Fruit fly (Drosophila melanogaster) whole organism, embryonic: ENCODE data around the gene Tango5.

ENCODE experiments used
- Antp ChIP-seq: fragments of 200-800 bp; sonication (Bioruptor generic); optimal IDR thresholded peaks from 3 replicates; lab custom pipeline; 2016; ENCODE audit warnings: missing biosample characterization, missing genetic modification characterization
- Bgb ChIP-seq: fragments of 200-800 bp; sonication (Bioruptor generic); IDR thresholded peaks from 2 replicates; pipeline ENCODE4 v1.3.6; 2022; ENCODE audit warnings: missing biosample characterization, missing genetic modification characterization; ENCODE audit not compliant: partially characterized antibody
- CG1024 ChIP-seq: fragments of 200-800 bp; sonication (Bioruptor generic); IDR thresholded peaks from 2 replicates; pipeline ENCODE4 v1.3.6; 2022; ENCODE audit warnings: missing biosample characterization, missing genetic modification characterization
- CG10959 ChIP-seq: fragments of 200-800 bp; sonication (Bioruptor generic); IDR thresholded peaks from 2 replicates; pipeline ENCODE4 v1.3.6; 2022; ENCODE audit warnings: missing biosample characterization, missing genetic modification characterization
- CG12155 ChIP-seq: fragments of 200-800 bp; sonication (Bioruptor generic); optimal IDR thresholded peaks from 3 replicates; lab custom pipeline; 2016; ENCODE audit warnings: missing biosample characterization, missing genetic modification characterization
- CG13894 ChIP-seq: fragments of 200-800 bp; sonication (Bioruptor generic); optimal IDR thresholded peaks from 3 replicates; lab custom pipeline; 2018; ENCODE audit warnings: missing biosample characterization, mild to moderate bottlenecking, missing genetic modification characterization, moderate library complexity
- CG15514 ChIP-seq: fragments of 200-800 bp; sonication (Bioruptor generic); optimal IDR thresholded peaks from 3 replicates; lab custom pipeline; 2017; ENCODE audit warnings: missing biosample characterization, missing genetic modification characterization, mild to moderate bottlenecking, moderate library complexity, missing genetic modification reagents
- CG17829 ChIP-seq: fragments of 200-800 bp; optimal IDR thresholded peaks from 2 replicates; lab custom pipeline; 2019; ENCODE audit warnings: missing biosample characterization, mild to moderate bottlenecking, missing genetic modification characterization, moderate library complexity
- CG18619 ChIP-seq: fragments of 200-800 bp; sonication (Bioruptor generic); optimal IDR thresholded peaks from 3 replicates; lab custom pipeline; 2017; ENCODE audit warnings: missing biosample characterization, mild to moderate bottlenecking, missing genetic modification characterization
- CG2889 ChIP-seq: fragments of 200-800 bp; sonication (Bioruptor generic); IDR thresholded peaks from 3 replicates; pipeline ENCODE4 v1.3.6; 2022; ENCODE audit warnings: missing biosample characterization, missing genetic modification characterization
- CG30403 ChIP-seq: fragments of 200-800 bp; sonication (Bioruptor generic); optimal IDR thresholded peaks from 3 replicates; lab custom pipeline; 2016; ENCODE audit warnings: missing biosample characterization, missing genetic modification characterization
- CG31388 ChIP-seq: fragments of 200-800 bp; sonication (Bioruptor generic); optimal IDR thresholded peaks from 2 replicates; lab custom pipeline; 2016; ENCODE audit warnings: missing biosample characterization, missing genetic modification characterization
- CG3407 ChIP-seq: fragments of 200-800 bp; sonication (Bioruptor generic); optimal IDR thresholded peaks from 2 replicates; lab custom pipeline; 2018; ENCODE audit warnings: missing biosample characterization, mild to moderate bottlenecking, missing genetic modification characterization
- CG34224 ChIP-seq: fragments of 200-800 bp; sonication (Bioruptor generic); IDR thresholded peaks from 3 replicates; pipeline ENCODE4 v1.3.6; 2022; ENCODE audit warnings: missing biosample characterization, missing genetic modification characterization; ENCODE audit not compliant: partially characterized antibody
- CG42726 ChIP-seq: fragments of 200-800 bp; sonication (Bioruptor generic); IDR thresholded peaks from 2 replicates; pipeline ENCODE4 v1.3.6; 2022; ENCODE audit warnings: missing biosample characterization, missing genetic modification characterization; ENCODE audit not compliant: partially characterized antibody
- CG4404 ChIP-seq: fragments of 200-800 bp; sonication (Bioruptor generic); IDR thresholded peaks from 2 replicates; pipeline ENCODE4 v1.3.6; 2022; ENCODE audit warnings: missing biosample characterization, missing genetic modification characterization
- CG7556 ChIP-seq: fragments of 200-800 bp; sonication (Bioruptor generic); optimal IDR thresholded peaks from 2 replicates; lab custom pipeline; 2017; ENCODE audit warnings: missing biosample characterization, mild to moderate bottlenecking, missing genetic modification characterization
- CG8924 ChIP-seq: fragments of 200-800 bp; optimal IDR thresholded peaks from 3 replicates; lab custom pipeline; 2019; ENCODE audit warnings: missing biosample characterization, mild to moderate bottlenecking, missing genetic modification characterization, moderate library complexity
- CG9215 ChIP-seq: fragments of 200-800 bp; sonication (Bioruptor generic); IDR thresholded peaks from 2 replicates; pipeline ENCODE4 v1.3.6; 2022; ENCODE audit warnings: missing biosample characterization, missing genetic modification characterization
- CTCF ChIP-seq: fragments of 200-800 bp; sonication (Bioruptor generic); optimal IDR thresholded peaks from 2 replicates; lab custom pipeline; 2017; ENCODE audit warnings: missing biosample characterization, mild to moderate bottlenecking, missing genetic modification characterization, moderate library complexity
- Eip74EF ChIP-seq, 2 experiments: fragments of 200-800 bp in 1 of 2; fragments of >200 bp in 1 of 2; sonication (Bioruptor generic) in 1 of 2; optimal IDR thresholded peaks; 2 replicates each; lab custom pipeline; 2017 to 2019; ENCODE audit warnings: missing biosample characterization in 2 of 2, missing genetic modification characterization in 2 of 2, mild to moderate bottlenecking in 1 of 2, moderate library complexity in 1 of 2
- H2.0 ChIP-seq: fragments of 200-800 bp; sonication (Bioruptor generic); IDR thresholded peaks from 2 replicates; pipeline ENCODE4 v1.3.6; 2022; ENCODE audit warnings: missing biosample characterization, missing genetic modification characterization
- Hand ChIP-seq: fragments of 200-800 bp; sonication (Bioruptor generic); optimal IDR thresholded peaks from 2 replicates; lab custom pipeline; 2017; ENCODE audit warnings: mild to moderate bottlenecking, missing biosample characterization, missing genetic modification reagents, missing genetic modification characterization
- Hmr ChIP-seq: fragments of 200-800 bp; sonication (Bioruptor generic); optimal IDR thresholded peaks from 3 replicates; lab custom pipeline; 2017; ENCODE audit warnings: mild to moderate bottlenecking, missing biosample characterization, missing genetic modification reagents, missing genetic modification characterization
- Hr3 ChIP-seq: fragments of 200-800 bp; sonication (Bioruptor generic); optimal IDR thresholded peaks from 3 replicates; lab custom pipeline; 2016; ENCODE audit warnings: missing biosample characterization, missing genetic modification characterization
- MBD-R2 ChIP-seq: fragments of 200-800 bp; sonication (Bioruptor generic); IDR thresholded peaks from 2 replicates; pipeline ENCODE4 v1.3.6; 2022; ENCODE audit warnings: missing biosample characterization, missing genetic modification characterization
- Myb ChIP-seq: fragments of 200-800 bp; sonication (Bioruptor generic); optimal IDR thresholded peaks from 2 replicates; lab custom pipeline; 2016; ENCODE audit warnings: missing biosample characterization, missing genetic modification characterization
- Rfx ChIP-seq: fragments of 200-800 bp; sonication (Bioruptor generic); IDR thresholded peaks from 2 replicates; pipeline ENCODE4 v1.3.6; 2022; ENCODE audit warnings: missing biosample characterization, missing genetic modification characterization
- Stat92E ChIP-seq, 3 experiments: fragments of >200 bp in 2 of 3; fragments of 200-800 bp in 1 of 3; sonication (Bioruptor generic) in 1 of 3; optimal IDR thresholded peaks; 2 replicates each; lab custom pipeline; 2017 to 2019; ENCODE audit warnings: missing biosample characterization in 3 of 3, missing genetic modification characterization in 3 of 3, mild to moderate bottlenecking in 1 of 3, moderate library complexity in 1 of 3
- bab2 ChIP-seq: fragments of 200-800 bp; sonication (Bioruptor generic); optimal IDR thresholded peaks from 2 replicates; lab custom pipeline; 2016; ENCODE audit warnings: missing biosample characterization, missing genetic modification characterization
- chinmo ChIP-seq: fragments of 200-800 bp; sonication (Bioruptor generic); IDR thresholded peaks from 4 replicates; pipeline ENCODE4 v1.3.6; 2022; ENCODE audit warnings: missing biosample characterization, missing genetic modification characterization; ENCODE audit not compliant: partially characterized antibody
- da ChIP-seq: fragments of 200-800 bp; sonication (Bioruptor generic); optimal IDR thresholded peaks from 2 replicates; lab custom pipeline; 2016; ENCODE audit warnings: missing biosample characterization, missing genetic modification characterization
- danr ChIP-seq: fragments of 200-800 bp; sonication (Bioruptor generic); IDR thresholded peaks from 2 replicates; pipeline ENCODE4 v1.3.6; 2022; ENCODE audit warnings: missing biosample characterization, missing genetic modification characterization
- disco-r ChIP-seq: fragments of 200-800 bp; sonication (Bioruptor generic); optimal IDR thresholded peaks from 2 replicates; lab custom pipeline; 2016; ENCODE audit warnings: missing biosample characterization, missing genetic modification characterization
- fd64A ChIP-seq: fragments of 200-800 bp; sonication (Bioruptor generic); optimal IDR thresholded peaks from 3 replicates; lab custom pipeline; 2018; ENCODE audit warnings: missing biosample characterization, mild to moderate bottlenecking, missing genetic modification characterization
- lola ChIP-seq, 3 experiments: fragments of >200 bp in 2 of 3; fragments of 200-800 bp in 1 of 3; sonication (Bioruptor generic) in 1 of 3; optimal IDR thresholded peaks; 2 replicates each; lab custom pipeline; 2017 to 2019; ENCODE audit warnings: missing biosample characterization in 3 of 3, missing genetic modification characterization in 3 of 3, mild to moderate bottlenecking in 1 of 3, moderate library complexity in 1 of 3
- nom ChIP-seq: fragments of 200-800 bp; sonication (Bioruptor generic); optimal IDR thresholded peaks from 2 replicates; lab custom pipeline; 2017; ENCODE audit warnings: missing biosample characterization, missing genetic modification characterization, mild to moderate bottlenecking, moderate library complexity, missing genetic modification reagents
- otp ChIP-seq: fragments of 200-800 bp; sonication (Bioruptor generic); IDR thresholded peaks from 3 replicates; pipeline ENCODE4, ENCODE4 v1.3.6; 2022; ENCODE audit warnings: missing biosample characterization, missing genetic modification characterization
- pan ChIP-seq, 4 experiments: fragments of >200 bp in 3 of 4; fragments of 200-800 bp in 1 of 4; sonication (Bioruptor generic) in 1 of 4; optimal IDR thresholded peaks in 3 of 4; IDR thresholded peaks in 1 of 4; 2 replicates each; pipeline versions ENCODE4 v1.3.6 to Lab custom; 2017 to 2022; ENCODE audit warnings: missing biosample characterization in 2 of 4, missing genetic modification characterization in 2 of 4, mixed read lengths in 1 of 4
- phol ChIP-seq: fragments of 200-800 bp; sonication (Bioruptor generic); optimal IDR thresholded peaks from 3 replicates; lab custom pipeline; 2018; ENCODE audit warnings: missing biosample characterization, mild to moderate bottlenecking, missing genetic modification characterization, moderate library complexity
- pzg ChIP-seq: fragments of 200-800 bp; sonication (Bioruptor generic); optimal IDR thresholded peaks from 3 replicates; lab custom pipeline; 2018; ENCODE audit warnings: missing biosample characterization, mild to moderate bottlenecking, missing genetic modification characterization, moderate library complexity
- sc ChIP-seq, 3 experiments: fragments of >200 bp in 2 of 3; fragments of 200-800 bp in 1 of 3; sonication (Bioruptor generic) in 1 of 3; optimal IDR thresholded peaks; 2 replicates in 2 of 3; 3 replicates in 1 of 3; lab custom pipeline; 2017; ENCODE audit warnings: mild to moderate bottlenecking in 1 of 3, missing biosample characterization in 1 of 3, missing genetic modification characterization in 1 of 3, missing genetic modification reagents in 1 of 3
- sob ChIP-seq: fragments of 200-800 bp; sonication (Bioruptor generic); IDR thresholded peaks from 2 replicates; pipeline ENCODE4 v1.3.6; 2022; ENCODE audit warnings: missing biosample characterization, missing genetic modification characterization
- tio ChIP-seq: fragments of 200-800 bp; sonication (Bioruptor generic); optimal IDR thresholded peaks from 2 replicates; lab custom pipeline; 2017; ENCODE audit warnings: missing biosample characterization, missing genetic modification characterization, inconsistent platforms
- vnd ChIP-seq: fragments of 200-800 bp; sonication (Bioruptor generic); IDR thresholded peaks from 3 replicates; pipeline ENCODE4 v1.3.6; 2022; ENCODE audit warnings: missing biosample characterization, missing genetic modification characterization; ENCODE audit not compliant: partially characterized antibody
- wdn ChIP-seq: fragments of 200-800 bp; sonication (Bioruptor generic); IDR thresholded peaks from 2 replicates; pipeline ENCODE4 v1.3.6; 2022; ENCODE audit warnings: missing biosample characterization, missing genetic modification characterization
- zf30C ChIP-seq: fragments of 200-800 bp; sonication (Bioruptor generic); optimal IDR thresholded peaks from 3 replicates; lab custom pipeline; 2018; ENCODE audit warnings: missing biosample characterization, mild to moderate bottlenecking, missing genetic modification characterization

Tango5 gene

DNA sequence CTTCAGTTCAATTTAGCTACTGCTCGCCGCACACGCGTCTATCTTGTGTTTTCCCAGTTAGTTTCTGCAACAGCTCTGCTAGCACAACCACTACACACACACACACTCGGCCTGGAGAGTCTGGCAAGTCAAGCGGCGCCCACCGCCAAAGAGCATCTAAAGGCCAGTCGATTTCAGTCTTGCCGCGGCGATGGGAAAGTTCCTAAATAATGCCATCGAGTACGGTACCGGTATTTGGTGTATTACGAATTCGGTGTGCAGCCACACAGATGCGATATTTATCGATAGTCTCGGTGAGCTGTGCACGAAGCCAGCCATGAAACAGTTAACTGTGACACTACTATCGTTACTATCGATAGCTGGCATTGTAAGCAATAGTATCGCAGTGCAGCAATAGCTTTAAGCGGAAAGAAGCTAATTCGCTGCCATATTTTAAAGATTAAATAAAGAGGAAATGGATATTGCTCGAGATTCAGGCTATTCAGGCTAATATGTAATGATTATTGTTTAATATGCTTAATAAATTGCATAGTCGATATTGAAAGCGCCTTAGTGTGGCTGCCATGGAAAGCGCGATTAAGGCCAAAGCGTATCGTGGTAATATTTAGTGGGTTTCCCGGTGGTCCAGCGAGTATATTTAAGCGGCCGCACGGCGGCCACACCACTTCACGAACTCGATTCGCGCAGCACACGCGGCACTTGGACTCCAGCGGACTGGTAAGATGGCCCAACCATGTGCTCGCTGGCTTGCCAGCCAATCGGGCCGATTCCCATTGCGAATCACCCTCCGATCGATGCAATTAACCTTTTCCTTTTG is 19.2 kb downstream of the Tango5 start, which contains the start of gene stx (continued):
- TF ChIP-seq disco-r (no peak), CG12155 (GFP tag; lab: Kevin White, UChicago) (peak; percentile 22), CG2889 (GFP tag; lab: Robert Waterston, UW) (no peak), CTCF (peak; percentile 5), Hand (no peak), sc (optimal IDR thresholded peaks at IDR 0.05; lab: Kevin White, UChicago) (no peak), sc (GFP tag; optimal IDR thresholded peaks at IDR 0.05; lab: Kevin White, UChicago) (no peak), CG18619 (GFP tag; lab: Kevin White, UChicago) (peak; percentile 24), CG17829 (tag; lab: Kevin White, UChicago) (peak; percentile 10), Hmr (GFP tag; lab: Kevin White, UChicago) (peak; percentile 46), CG13894 (peak; percentile 22), Rfx (GFP tag; lab: Robert Waterston, UW) (peak; percentile 59), pan (optimal IDR thresholded peaks at IDR 0.05; lab: Kevin White, UChicago) (no peak), pan (GFP tag; optimal IDR thresholded peaks at IDR 0.05 in 1 of 2, IDR thresholded peaks at IDR 0.05 in 1 of 2) (peak in 1 of 2 experiments; percentile 44), vnd (GFP tag; lab: Robert Waterston, UW) (peak; percentile 98), Bgb (GFP tag; lab: Robert Waterston, UW) (peak; percentile 97), CG3407 (GFP tag; lab: Kevin White, UChicago) (no peak), pzg (peak; percentile 96), nom (GFP tag; lab: Kevin White, UChicago) (peak; percentile 74), da (no peak), CG15514 (peak; percentile 26), lola (GFP tag; optimal IDR thresholded peaks at IDR 0.05; lab: Kevin White, UChicago) (peak in 1 of 3 experiments; percentile 18), otp (GFP tag; lab: Robert Waterston, UW) (peak; percentile 48; the same call in 1 of the 3 replicates), CG1024 (GFP tag; lab: Robert Waterston, UW) (no peak; the same call in 1 of the 2 replicates), zf30C (no peak), Myb (GFP tag; lab: Kevin White, UChicago) (peak; percentile 35), Hr3 (GFP tag; lab: Kevin White, UChicago) (no peak), tio (no peak), Stat92E (GFP tag; optimal IDR thresholded peaks at IDR 0.05; lab: Kevin White, UChicago) (peak in 1 of 3 experiments; percentile 21), CG30403 (GFP tag; lab: Kevin White, UChicago) (peak; percentile 19), MBD-R2 (peak; percentile 35), sob (GFP tag; lab: Robert Waterston, UW) (peak; percentile 59; the same call in 1 of the 2 replicates), danr (GFP tag; lab: Robert Waterston, UW) (no peak), H2.0 (GFP tag; lab: Robert Waterston, UW) (0 out of 2 replicates have a peak, but pooled peaks have one; percentile 26), bab2 (GFP tag; lab: Kevin White, UChicago) (no peak), Antp (GFP tag; lab: Kevin White, UChicago) (no peak), CG31388 (GFP tag; lab: Kevin White, UChicago) (no peak), CG9215 (no peak), phol (tag; lab: Kevin White, UChicago) (peak; percentile 75), chinmo (GFP tag; lab: Robert Waterston, UW) (peak; percentile 56; the same call in 3 of the 4 replicates), CG7556 (GFP tag; lab: Kevin White, UChicago) (no peak), CG8924 (tag; lab: Kevin White, UChicago) (peak; percentile 22), CG4404 (no peak), wdn (peak; percentile 35; the same call in 1 of the 2 replicates), CG42726 (GFP tag; lab: Robert Waterston, UW) (peak; percentile 95), fd64A (GFP tag; lab: Kevin White, UChicago) (peak; percentile 47), CG10959 (GFP tag; lab: Robert Waterston, UW) (no peak), CG34224 (GFP tag; lab: Robert Waterston, UW) (peak; percentile 94), Eip74EF (GFP tag; optimal IDR thresholded peaks at IDR 0.05; lab: Kevin White, UChicago) (no peak)
